Worm (Caenorhabditis elegans) whole organism, mixed stage, embryonic: ENCODE measurements around the gene F18F11.4.

Experiments used
- M03D4.4 ChIP-seq: sonication (generic microtip); optimal IDR thresholded peaks from 2 replicates; lab custom pipeline; 2017; ENCODE audit warnings: mild to moderate bottlenecking, missing genetic modification characterization, missing compliant biosample characterization
- blmp-1 ChIP-seq: fragments of 150-350 bp; optimal IDR thresholded peaks from 2 replicates; lab custom pipeline; 2014; ENCODE audit warnings: missing biosample characterization, missing genetic modification characterization
- ceh-39 ChIP-seq: fragments of 150-350 bp; optimal IDR thresholded peaks from 2 replicates; lab custom pipeline; 2014; ENCODE audit warnings: missing biosample characterization, missing genetic modification characterization
- elt-1 ChIP-seq: sonication (generic microtip); optimal IDR thresholded peaks from 2 replicates; lab custom pipeline; 2017; ENCODE audit warnings: missing genetic modification characterization, mild to moderate bottlenecking, missing compliant biosample characterization, antibody characterized with exemption, moderate library complexity, borderline replicate concordance; ENCODE audit not compliant: insufficient read depth
- lsy-2 ChIP-seq: fragments of 150-350 bp; optimal IDR thresholded peaks from 2 replicates; lab custom pipeline; 2014; ENCODE audit warnings: missing biosample characterization, missing genetic modification characterization
- nhr-237 ChIP-seq: fragments of 150-350 bp; optimal IDR thresholded peaks from 2 replicates; lab custom pipeline; 2014; ENCODE audit warnings: missing biosample characterization, missing genetic modification characterization
- snpc-4 ChIP-seq: fragments of 150-350 bp; optimal IDR thresholded peaks from 2 replicates; lab custom pipeline; 2014; ENCODE audit warnings: missing biosample characterization, missing genetic modification characterization
- unc-120 ChIP-seq: sonication (generic microtip); optimal IDR thresholded peaks from 2 replicates; lab custom pipeline; 2017; ENCODE audit warnings: missing genetic modification characterization, missing compliant biosample characterization; ENCODE audit not compliant: poor library complexity, severe bottlenecking

DNA sequence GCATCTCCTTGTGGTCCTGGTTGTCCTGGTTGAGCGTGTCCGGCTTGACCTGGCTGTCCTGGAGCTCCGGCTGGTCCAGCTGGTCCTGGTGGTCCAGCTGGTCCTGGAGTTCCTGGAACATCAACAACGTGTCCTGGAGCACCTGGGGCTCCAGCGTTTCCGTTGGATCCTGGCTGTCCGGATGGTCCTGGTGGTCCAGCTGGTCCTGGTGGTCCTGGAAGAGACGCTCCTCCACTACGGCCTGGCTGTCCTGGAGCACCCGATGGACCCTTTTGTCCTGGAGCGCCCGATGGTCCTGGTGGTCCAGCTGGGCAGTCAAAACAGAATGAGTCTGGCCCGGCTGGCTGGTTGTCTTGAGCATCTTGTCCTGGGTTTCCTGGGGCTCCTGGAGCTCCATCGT, 5.0 kb upstream of the F18F11.4 start:
- no peak for TF ChIP-seq nhr-237 (tag; lab: Kevin White, UChicago)
- no peak for TF ChIP-seq lsy-2 (tag; lab: Kevin White, UChicago)
- TF ChIP-seq unc-120 (tag; lab: Kevin White, UChicago), result no peak
- no peak for TF ChIP-seq blmp-1
- TF ChIP-seq snpc-4 (tag; lab: Kevin White, UChicago), result no peak
- TF ChIP-seq elt-1 (tag; lab: Kevin White, UChicago), result no peak
- no peak for TF ChIP-seq ceh-39 (tag; lab: Kevin White, UChicago)
- TF ChIP-seq M03D4.4 (tag; lab: Kevin White, UChicago), result no peak
